Worm (Caenorhabditis elegans): Measurements from ENCODE around the gene unc-32.

Gene unc-32

DNA sequence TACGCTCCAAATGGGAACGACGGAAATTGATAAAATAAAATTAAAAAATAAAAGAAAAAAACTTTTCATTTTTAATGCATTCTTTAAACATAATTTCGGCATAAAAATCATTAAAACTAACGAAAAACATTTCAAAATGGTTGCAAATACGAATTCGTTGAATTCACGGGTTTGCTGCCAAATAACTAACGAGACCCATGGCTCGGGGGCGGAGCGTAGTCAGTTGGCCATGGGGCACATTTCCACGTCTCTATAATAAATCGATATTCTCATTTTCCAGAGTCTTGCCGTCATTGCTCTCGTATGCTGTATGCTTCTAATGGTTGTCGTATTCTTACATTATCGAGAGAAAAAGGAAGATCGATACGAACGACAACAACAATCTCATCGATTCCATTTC, 12.0 kb upstream of the unc-32 start, which contains the start of gene ZK637.4:
Gene ZK637.4, plus strand, starts transcription at position 301 of the 400 bp plus-strand sequence.
- TF ChIP-seq mep-1 (tag; optimal IDR thresholded peaks at IDR 0.05): no peak
- no peak for TF ChIP-seq nhr-28 (tag; optimal IDR thresholded peaks at IDR 0.05)
- TF ChIP-seq sem-2 (GFP tag; optimal IDR thresholded peaks at IDR 0.05): no peak
- no peak for TF ChIP-seq ces-1 (GFP tag; optimal IDR thresholded peaks at IDR 0.05)
- no peak for TF ChIP-seq lsy-2 (tag; optimal IDR thresholded peaks at IDR 0.05)
- TF ChIP-seq lin-13 (tag; optimal IDR thresholded peaks at IDR 0.05): no peak
- no peak for TF ChIP-seq lin-32 (GFP tag; optimal IDR thresholded peaks at IDR 0.05)
- no peak for TF ChIP-seq unc-120 (tag; optimal IDR thresholded peaks at IDR 0.05; ENCODE audit: poor library complexity, severe bottlenecking)
- TF ChIP-seq ztf-11 (tag; optimal IDR thresholded peaks at IDR 0.05): no peak
- no peak for TF ChIP-seq hlh-1 (tag; optimal IDR thresholded peaks at IDR 0.05)
- TF ChIP-seq nhr-76 (tag; optimal IDR thresholded peaks at IDR 0.05): no peak
- TF ChIP-seq M03D4.4 (tag; optimal IDR thresholded peaks at IDR 0.05): no peak
- no peak for TF ChIP-seq drap-1 (GFP tag; optimal IDR thresholded peaks at IDR 0.05)
- TF ChIP-seq tbx-8 (GFP tag; optimal IDR thresholded peaks at IDR 0.05): no peak
- TF ChIP-seq flh-1 (GFP tag; optimal IDR thresholded peaks at IDR 0.05): no peak
- no peak for TF ChIP-seq ceh-83 (GFP tag; optimal IDR thresholded peaks at IDR 0.05)
- TF ChIP-seq zip-8 (tag; optimal IDR thresholded peaks at IDR 0.05): no peak
- TF ChIP-seq elt-1 (tag; optimal IDR thresholded peaks at IDR 0.05; ENCODE audit: borderline replicate concordance, insufficient read depth): no peak
- no peak for TF ChIP-seq unc-62 (GFP tag; optimal IDR thresholded peaks at IDR 0.05)

DNA sequence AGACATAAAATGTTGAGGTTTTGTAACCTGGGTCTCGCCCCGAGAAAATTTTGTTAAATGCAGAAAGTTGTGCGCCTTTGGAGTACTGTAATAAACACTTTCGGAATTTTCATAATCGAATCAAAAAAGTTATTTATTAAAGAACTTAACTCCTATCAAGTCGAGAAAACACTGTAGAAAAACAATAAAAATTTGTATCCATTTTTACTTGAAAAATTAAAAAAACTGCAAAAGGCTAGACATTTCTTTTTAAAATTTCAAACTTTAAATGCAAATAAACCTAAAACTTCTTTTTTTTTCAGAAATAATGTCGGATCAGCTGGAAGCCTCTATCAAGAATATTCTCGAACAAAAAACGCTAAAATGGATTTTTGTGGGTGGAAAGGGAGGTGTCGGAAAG, 10.6 kb upstream of the unc-32 start, which contains the start of gene asna-1:
Gene asna-1, plus strand, starts transcription at position 301 of the 400 bp plus-strand sequence.
- no peak for TF ChIP-seq cnd-1 (tag; optimal IDR thresholded peaks at IDR 0.05)
- TF ChIP-seq bed-3 (GFP tag; optimal IDR thresholded peaks at IDR 0.05): no peak
- TF ChIP-seq ces-1 (GFP tag; optimal IDR thresholded peaks at IDR 0.05): no peak
- TF ChIP-seq flh-1 (GFP tag; optimal IDR thresholded peaks at IDR 0.05): no peak
- no peak for TF ChIP-seq elt-1 (tag; optimal IDR thresholded peaks at IDR 0.05; ENCODE audit: borderline replicate concordance, insufficient read depth)
- TF ChIP-seq ceh-83 (GFP tag; optimal IDR thresholded peaks at IDR 0.05): no peak

DNA sequence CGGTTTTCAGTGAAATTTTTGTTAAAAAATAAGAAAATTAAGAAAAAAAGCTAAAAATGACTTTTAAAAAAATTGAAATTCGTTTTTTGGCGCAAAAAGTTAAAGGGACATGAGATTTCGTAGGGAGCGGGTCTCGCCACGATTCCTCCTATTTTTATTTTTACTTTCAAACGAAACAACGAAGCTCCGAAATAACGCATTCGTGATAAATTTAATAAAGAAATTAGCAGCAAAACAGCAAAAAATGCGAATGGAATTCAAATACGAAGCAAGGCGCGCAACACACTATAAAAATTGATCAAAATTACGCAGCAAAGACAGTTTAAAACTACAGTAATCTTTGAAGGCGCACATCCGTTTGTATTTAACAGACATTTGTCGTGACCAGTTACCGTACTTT, 5.6 kb upstream of the unc-32 start:
- no peak for TF ChIP-seq nhr-28 (tag; optimal IDR thresholded peaks at IDR 0.05)
- TF ChIP-seq sem-2 (GFP tag; optimal IDR thresholded peaks at IDR 0.05): no peak
- peak; percentile 53 for TF ChIP-seq ces-1 (GFP tag; optimal IDR thresholded peaks at IDR 0.05)
- peak; percentile 17 for TF ChIP-seq lsy-2 (tag; optimal IDR thresholded peaks at IDR 0.05)
- TF ChIP-seq nhr-237 (tag; optimal IDR thresholded peaks at IDR 0.05): no peak
- no peak for TF ChIP-seq mls-2 (tag; optimal IDR thresholded peaks at IDR 0.05)
- TF ChIP-seq mep-1 (tag; optimal IDR thresholded peaks at IDR 0.05): peak; percentile 69

DNA sequence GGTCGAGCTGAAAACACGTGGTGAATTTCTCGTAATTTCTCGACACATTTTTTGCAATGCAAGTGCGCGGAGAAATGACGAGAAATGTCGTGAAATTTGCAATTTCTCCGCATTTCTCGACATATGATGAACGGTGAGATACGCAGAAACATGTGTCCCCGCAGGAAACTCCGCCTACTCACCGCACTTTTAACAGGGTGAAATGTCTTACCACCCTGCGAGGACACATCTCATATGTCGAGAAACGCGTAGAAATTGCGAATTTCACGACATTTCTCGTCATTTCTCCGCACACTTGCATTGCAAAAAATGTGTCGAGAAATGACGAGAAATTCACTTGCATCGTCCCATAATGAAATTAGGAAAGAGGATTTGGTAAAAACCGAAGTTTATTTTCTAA, 4.3 kb upstream of the unc-32 start:
- TF ChIP-seq lin-13 (tag; optimal IDR thresholded peaks at IDR 0.05) (peak; percentile 56), cnd-1 (tag; optimal IDR thresholded peaks at IDR 0.05) (peak; percentile 73), ceh-39 (tag; optimal IDR thresholded peaks at IDR 0.05) (peak; percentile 0)

DNA sequence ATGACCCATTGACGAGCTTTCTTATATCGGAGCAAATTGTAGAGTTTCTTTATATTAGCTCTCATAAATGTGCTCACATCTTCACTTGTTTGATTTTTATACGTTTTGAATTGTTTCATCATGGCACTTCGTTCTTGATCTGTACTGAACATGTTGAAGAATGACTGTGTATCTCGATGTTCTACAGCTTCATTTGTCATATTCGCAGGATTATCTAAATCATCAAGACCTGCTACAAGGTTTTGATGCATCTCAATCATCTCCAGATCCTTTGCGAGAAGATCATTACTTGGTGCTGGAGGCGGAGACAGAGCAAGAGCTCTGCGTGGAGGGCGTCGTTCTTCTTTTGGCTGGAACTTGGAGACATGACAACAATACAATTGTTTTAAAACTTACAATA, 2.2 kb upstream of the unc-32 start:
- TF ChIP-seq sptf-1 (tag; optimal IDR thresholded peaks at IDR 0.05) (no peak), mep-1 (tag; optimal IDR thresholded peaks at IDR 0.05) (no peak), ham-2 (GFP tag; optimal IDR thresholded peaks at IDR 0.05) (no peak), hlh-1 (tag; optimal IDR thresholded peaks at IDR 0.05) (no peak), nhr-28 (tag; optimal IDR thresholded peaks at IDR 0.05) (no peak), M03D4.4 (tag; optimal IDR thresholded peaks at IDR 0.05) (no peak), nhr-2 (tag; optimal IDR thresholded peaks at IDR 0.05) (no peak), bed-3 (GFP tag; optimal IDR thresholded peaks at IDR 0.05) (no peak), sem-2 (GFP tag; optimal IDR thresholded peaks at IDR 0.05) (no peak), ceh-43 (GFP tag; optimal IDR thresholded peaks at IDR 0.05) (no peak)

DNA sequence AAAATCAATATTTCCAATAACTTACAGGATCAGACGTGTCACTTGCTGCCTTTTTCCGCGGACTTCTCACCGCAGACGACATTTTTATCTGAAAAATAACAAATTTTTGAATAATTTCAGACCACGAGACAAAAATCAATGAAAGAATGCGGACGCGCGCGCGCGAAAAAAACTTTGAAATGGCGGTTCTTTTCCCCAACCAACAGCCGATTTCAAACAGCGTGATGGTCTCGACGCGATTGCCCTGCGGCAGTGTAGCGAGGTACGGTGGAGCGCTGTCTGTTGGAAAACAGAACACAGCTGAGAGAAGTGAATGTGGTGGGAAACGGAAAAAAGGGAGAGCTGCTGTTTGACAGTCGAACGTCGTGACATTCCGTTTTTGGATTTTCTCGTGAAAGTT, 1.4 kb upstream of the unc-32 start, which contains the start of gene lin-9:
Gene lin-9, minus strand, starts transcription at position 88 of the 400 bp plus-strand sequence.
- TF ChIP-seq ceh-83 (GFP tag; optimal IDR thresholded peaks at IDR 0.05): no peak
- no peak for TF ChIP-seq nhr-12 (tag; optimal IDR thresholded peaks at IDR 0.05)
- peak; percentile 99 for TF ChIP-seq lsy-2 (tag; optimal IDR thresholded peaks at IDR 0.05)
- TF ChIP-seq nhr-237 (tag; optimal IDR thresholded peaks at IDR 0.05): peak; percentile 88
- peak; percentile 93 for TF ChIP-seq pha-4 (tag; optimal IDR thresholded peaks at IDR 0.05)
- TF ChIP-seq hlh-1 (tag; optimal IDR thresholded peaks at IDR 0.05): peak; percentile 72
- TF ChIP-seq elt-3 (tag; optimal IDR thresholded peaks at IDR 0.05): peak; percentile 62
- peak; percentile 61 for TF ChIP-seq unc-62 (GFP tag; optimal IDR thresholded peaks at IDR 0.05)
- TF ChIP-seq unc-39 (tag; optimal IDR thresholded peaks at IDR 0.05): no peak
- TF ChIP-seq ham-2 (GFP tag; optimal IDR thresholded peaks at IDR 0.05): peak; percentile 29
- TF ChIP-seq drap-1 (GFP tag; optimal IDR thresholded peaks at IDR 0.05): peak; percentile 67
- no peak for TF ChIP-seq flh-1 (GFP tag; optimal IDR thresholded peaks at IDR 0.05)
- TF ChIP-seq nhr-2 (tag; optimal IDR thresholded peaks at IDR 0.05): no peak
- peak; percentile 33 for TF ChIP-seq cnd-1 (tag; optimal IDR thresholded peaks at IDR 0.05)
- TF ChIP-seq lin-32 (GFP tag; optimal IDR thresholded peaks at IDR 0.05): no peak
- TF ChIP-seq unc-120 (tag; optimal IDR thresholded peaks at IDR 0.05; ENCODE audit: poor library complexity, severe bottlenecking): peak; percentile 24
- TF ChIP-seq ceh-43 (GFP tag; optimal IDR thresholded peaks at IDR 0.05): no peak
- TF ChIP-seq sptf-1 (tag; optimal IDR thresholded peaks at IDR 0.05): peak; percentile 76
- peak; percentile 43 for TF ChIP-seq blmp-1 (tag; optimal IDR thresholded peaks at IDR 0.05)
- no peak for TF ChIP-seq sem-2 (GFP tag; optimal IDR thresholded peaks at IDR 0.05)
- peak; percentile 89 for TF ChIP-seq lin-13 (tag; optimal IDR thresholded peaks at IDR 0.05)
- TF ChIP-seq nhr-28 (tag; optimal IDR thresholded peaks at IDR 0.05): no peak
- peak; percentile 77 for TF ChIP-seq ceh-39 (tag; optimal IDR thresholded peaks at IDR 0.05)
- TF ChIP-seq mab-5 (tag; optimal IDR thresholded peaks at IDR 0.05): no peak
- TF ChIP-seq mep-1 (tag; optimal IDR thresholded peaks at IDR 0.05): peak; percentile 89
- peak; percentile 26 for TF ChIP-seq M03D4.4 (tag; optimal IDR thresholded peaks at IDR 0.05)
- no peak for TF ChIP-seq tbx-8 (GFP tag; optimal IDR thresholded peaks at IDR 0.05)
- TF ChIP-seq elt-1 (tag; optimal IDR thresholded peaks at IDR 0.05; ENCODE audit: borderline replicate concordance, insufficient read depth): no peak
- TF ChIP-seq ces-1 (GFP tag; optimal IDR thresholded peaks at IDR 0.05): peak; percentile 60
- peak; percentile 11 for TF ChIP-seq ztf-11 (tag; optimal IDR thresholded peaks at IDR 0.05)
- no peak for TF ChIP-seq zip-8 (tag; optimal IDR thresholded peaks at IDR 0.05)
